Fruit fly (Drosophila melanogaster) whole organism, prepupa: Measurements from ENCODE around the gene CG43902.

Experiments
- CG1621 ChIP-seq: fragments of 200-800 bp; sonication (Bioruptor generic); optimal IDR thresholded peaks from 3 replicates; lab custom pipeline; 2018; ENCODE audit warnings: missing biosample characterization, mild to moderate bottlenecking, missing genetic modification characterization
- CG32006 ChIP-seq: fragments of 200-800 bp; sonication (Bioruptor generic); optimal IDR thresholded peaks from 3 replicates; lab custom pipeline; 2017; ENCODE audit warnings: missing biosample characterization, mild to moderate bottlenecking, missing genetic modification characterization
- CG3919 ChIP-seq: fragments of 200-800 bp; sonication (Bioruptor generic); optimal IDR thresholded peaks from 3 replicates; lab custom pipeline; 2016; ENCODE audit warnings: missing biosample characterization, missing genetic modification characterization
- CG6276 ChIP-seq: fragments of 200-800 bp; sonication (Bioruptor generic); optimal IDR thresholded peaks from 2 replicates; lab custom pipeline; 2017; ENCODE audit warnings: missing biosample characterization, mild to moderate bottlenecking, missing genetic modification characterization
- CG6808 ChIP-seq: fragments of 200-800 bp; sonication (Bioruptor generic); optimal IDR thresholded peaks from 3 replicates; lab custom pipeline; 2017; ENCODE audit warnings: missing biosample characterization, missing genetic modification characterization, mild to moderate bottlenecking, moderate library complexity, missing genetic modification reagents
- CG6854 ChIP-seq: fragments of 200-800 bp; sonication (Bioruptor generic); optimal IDR thresholded peaks from 2 replicates; lab custom pipeline; 2017; ENCODE audit warnings: missing biosample characterization, mild to moderate bottlenecking, missing genetic modification characterization
- Eip75B ChIP-seq: fragments of 200-800 bp; sonication (Bioruptor generic); optimal IDR thresholded peaks from 3 replicates; lab custom pipeline; 2016; ENCODE audit warnings: missing biosample characterization, missing genetic modification characterization
- Lpt ChIP-seq: fragments of 200-800 bp; sonication (Bioruptor generic); optimal IDR thresholded peaks from 3 replicates; lab custom pipeline; 2016; ENCODE audit warnings: missing biosample characterization, missing genetic modification characterization
- OdsH ChIP-seq: fragments of 200-800 bp; sonication (Bioruptor generic); optimal IDR thresholded peaks from 3 replicates; lab custom pipeline; 2016; ENCODE audit warnings: missing biosample characterization, missing genetic modification characterization
- Sox14 ChIP-seq: fragments of 200-800 bp; sonication (Bioruptor generic); optimal IDR thresholded peaks from 3 replicates; lab custom pipeline; 2016; ENCODE audit warnings: missing biosample characterization, missing genetic modification characterization
- net ChIP-seq: fragments of 200-800 bp; sonication (Bioruptor generic); optimal IDR thresholded peaks from 3 replicates; lab custom pipeline; 2016; ENCODE audit warnings: missing biosample characterization, missing genetic modification characterization
- salr ChIP-seq, 2 experiments: fragments of 200-800 bp; sonication (Bioruptor generic); optimal IDR thresholded peaks; 3 replicates each; lab custom pipeline; 2016 to 2018; ENCODE audit warnings: missing biosample characterization in 2 of 2, missing genetic modification characterization in 2 of 2, mild to moderate bottlenecking in 1 of 2
- ss ChIP-seq, 2 experiments: fragments of 200-800 bp; sonication (Bioruptor generic); optimal IDR thresholded peaks; 2 replicates in 1 of 2; 3 replicates in 1 of 2; lab custom pipeline; 2017 to 2018; ENCODE audit warnings: mild to moderate bottlenecking in 2 of 2, missing biosample characterization in 2 of 2, missing genetic modification characterization in 2 of 2, moderate library complexity in 1 of 2
- vri ChIP-seq: fragments of 200-800 bp; sonication (Bioruptor generic); optimal IDR thresholded peaks from 3 replicates; lab custom pipeline; 2016; ENCODE audit warnings: missing biosample characterization, mild to moderate bottlenecking, missing genetic modification characterization

DNA sequence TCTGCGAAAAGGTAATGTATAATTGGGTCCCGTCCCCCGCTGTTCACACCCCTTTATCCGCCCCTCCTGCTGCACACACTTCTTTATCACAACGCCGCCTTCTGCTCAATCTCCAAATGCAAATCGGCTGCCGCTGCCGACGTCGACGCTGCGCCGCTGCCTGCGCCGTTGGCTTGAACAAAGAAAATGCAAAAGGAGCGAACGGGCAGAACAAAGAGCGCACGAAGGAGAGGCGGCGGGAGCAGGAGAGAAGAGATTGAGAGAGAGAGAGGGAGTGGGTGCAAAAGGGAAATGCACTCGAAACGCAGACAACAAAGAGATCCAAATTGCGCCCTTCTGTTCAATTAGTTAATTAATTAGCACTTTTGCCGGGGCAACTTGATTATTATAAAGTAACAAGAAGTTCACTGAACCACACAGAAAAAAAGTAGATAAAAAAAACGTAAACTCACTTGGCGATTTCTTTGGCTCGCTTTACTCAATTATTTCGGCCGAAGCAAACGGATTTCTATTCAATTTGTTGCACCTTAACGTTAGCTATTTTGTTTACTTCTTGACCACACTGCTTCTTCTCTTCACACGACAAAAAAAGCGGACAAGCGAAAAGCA, 51.4 kb downstream of the CG43902 start:
- no peak for TF ChIP-seq Lpt (GFP tag; lab: Kevin White, UChicago)
- TF ChIP-seq CG6276 (GFP tag; lab: Kevin White, UChicago) = no peak
- TF ChIP-seq CG6854 = no peak
- no peak for TF ChIP-seq CG32006 (GFP tag; lab: Kevin White, UChicago)
- no peak for TF ChIP-seq ss (GFP tag; optimal IDR thresholded peaks at IDR 0.05; lab: Kevin White, UChicago)
- peak; percentile 12 for TF ChIP-seq vri (GFP tag; lab: Kevin White, UChicago)
- no peak for TF ChIP-seq net (GFP tag; lab: Kevin White, UChicago)
- TF ChIP-seq OdsH = no peak
- no peak for TF ChIP-seq CG3919 (GFP tag; lab: Kevin White, UChicago)
- no peak for TF ChIP-seq CG1621 (tag; lab: Kevin White, UChicago)
- TF ChIP-seq CG6808 = peak; percentile 20
- TF ChIP-seq Sox14 (GFP tag; lab: Kevin White, UChicago) = peak; percentile 99
- TF ChIP-seq Eip75B (GFP tag; lab: Kevin White, UChicago) = no peak
- TF ChIP-seq salr (GFP tag; optimal IDR thresholded peaks at IDR 0.05; lab: Kevin White, UChicago) = no peak
